Comparison of ENCODE assay signal across 5 worm cellular contexts in the genomic region with DNA sequence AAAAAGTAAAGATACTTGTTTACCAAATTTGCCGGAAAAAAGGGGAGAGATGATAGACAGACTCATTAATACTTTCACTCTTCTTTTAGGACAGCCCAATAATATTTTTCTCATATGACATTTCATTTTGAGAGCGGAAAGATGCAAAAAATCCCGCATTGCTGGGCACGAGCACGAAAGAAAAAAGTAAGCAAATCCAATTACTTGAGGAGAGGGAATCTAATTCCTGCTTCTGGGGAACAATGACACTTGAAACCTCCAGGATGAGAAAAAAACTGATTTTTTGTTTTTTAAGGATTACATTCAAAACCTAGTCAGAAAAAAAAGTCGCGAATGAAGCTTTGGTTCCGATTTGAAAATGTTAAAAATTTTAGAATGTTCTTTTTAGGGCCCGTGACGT.
TF ChIP-seq lines count a peak whose summit lies in the region.

No protein-coding gene starts in this region.

TF ChIP-seq in whole organism, L1 larva, 84 proteins besides CTCF, POLR2A, EP300 and RAD21:
- no peak for TF ChIP-seq skn-1 (tag; optimal IDR thresholded peaks at IDR 0.05; lab: Kevin White, UChicago)
- TF ChIP-seq fkh-8 (tag; optimal IDR thresholded peaks at IDR 0.05; lab: Kevin White, UChicago) = no peak
- TF ChIP-seq hlh-4 (tag; optimal IDR thresholded peaks at IDR 0.05; lab: Kevin White, UChicago) = no peak
- no peak for TF ChIP-seq nhr-84 (tag; optimal IDR thresholded peaks at IDR 0.05; lab: Kevin White, UChicago)
- peak; percentile 83 for TF ChIP-seq fkh-10 (GFP tag; optimal IDR thresholded peaks at IDR 0.05; lab: Kevin White, UChicago)
- no peak for TF ChIP-seq blmp-1 (tag; optimal IDR thresholded peaks at IDR 0.05; lab: Kevin White, UChicago)
- TF ChIP-seq unc-86 (tag; optimal IDR thresholded peaks at IDR 0.05; lab: Kevin White, UChicago) = no peak
- no peak for TF ChIP-seq ceh-82 (tag; optimal IDR thresholded peaks at IDR 0.05; lab: Kevin White, UChicago)
- TF ChIP-seq lin-14 (GFP tag; optimal IDR thresholded peaks at IDR 0.05; lab: Kevin White, UChicago) = peak; percentile 44
- no peak for TF ChIP-seq egl-13 (tag; optimal IDR thresholded peaks at IDR 0.05; lab: Kevin White, UChicago)

TF ChIP-seq in whole organism, L3 larva, 47 proteins besides CTCF, POLR2A, EP300 and RAD21:
- TF ChIP-seq fkh-10 (GFP tag; optimal IDR thresholded peaks at IDR 0.05; lab: Kevin White, UChicago) = peak; percentile 75
- no peak for TF ChIP-seq ceh-82 (tag; optimal IDR thresholded peaks at IDR 0.05; lab: Kevin White, UChicago)

TF ChIP-seq in whole organism, L4 larva, 104 proteins besides CTCF, POLR2A, EP300 and RAD21:
- TF ChIP-seq fkh-10 (GFP tag; optimal IDR thresholded peaks at IDR 0.05; lab: Kevin White, UChicago) (peak; percentile 87), fos-1 (tag; optimal IDR thresholded peaks at IDR 0.05; lab: Kevin White, UChicago) (no peak), nhr-111 (GFP tag; optimal IDR thresholded peaks at IDR 0.05; lab: Kevin White, UChicago) (no peak), ceh-44 (GFP tag; IDR thresholded peaks at IDR 0.05; lab: Robert Waterston, UW) (no peak), ctbp-1 (GFP tag; IDR thresholded peaks at IDR 0.05; lab: Robert Waterston, UW) (0 out of 2 replicates have a peak, but pooled peaks have one; percentile 23), Y48G9A.11 (GFP tag; IDR thresholded peaks at IDR 0.05; lab: Robert Waterston, UW) (no peak), mdl-1 (tag; optimal IDR thresholded peaks at IDR 0.05; lab: Kevin White, UChicago) (no peak), ces-1 (GFP tag; optimal IDR thresholded peaks at IDR 0.05; lab: Kevin White, UChicago) (peak; percentile 44), mxl-3 (GFP tag; optimal IDR thresholded peaks at IDR 0.05; lab: Kevin White, UChicago) (no peak)

TF ChIP-seq in whole organism, late embryonic, 69 proteins besides CTCF, POLR2A, EP300 and RAD21:
- TF ChIP-seq mec-3 (tag; optimal IDR thresholded peaks at IDR 0.05; lab: Kevin White, UChicago; ENCODE audit: borderline replicate concordance) (no peak), pha-4 (tag; optimal IDR thresholded peaks at IDR 0.05; lab: Kevin White, UChicago) (no peak), fkh-6 (tag; optimal IDR thresholded peaks at IDR 0.05; lab: Kevin White, UChicago) (no peak), tbx-2 (tag; optimal IDR thresholded peaks at IDR 0.05; lab: Kevin White, UChicago) (no peak), unc-3 (GFP tag; conservative IDR thresholded peaks at IDR 0.05; lab: Robert Waterston, UW) (no peak), unc-3 (tag; optimal IDR thresholded peaks at IDR 0.05; lab: Kevin White, UChicago) (no peak), unc-42 (tag; optimal IDR thresholded peaks at IDR 0.05; lab: Kevin White, UChicago) (peak; percentile 64), nfya-1 (tag; optimal IDR thresholded peaks at IDR 0.05; lab: Kevin White, UChicago) (no peak), ttx-3 (tag; optimal IDR thresholded peaks at IDR 0.05; lab: Kevin White, UChicago) (no peak)

TF ChIP-seq in whole organism, mixed stage, embryonic, 35 proteins besides CTCF, POLR2A, EP300 and RAD21:
- no peak for TF ChIP-seq sem-2 (GFP tag; optimal IDR thresholded peaks at IDR 0.05; lab: Kevin White, UChicago)
- no peak for TF ChIP-seq lin-13 (tag; optimal IDR thresholded peaks at IDR 0.05; lab: Kevin White, UChicago)
- TF ChIP-seq ces-1 (GFP tag; optimal IDR thresholded peaks at IDR 0.05; lab: Kevin White, UChicago) = peak; percentile 45

Comparison
In these comparisons a context has a peak if more than half of its experiments do, and no peak if none do; other contexts are left out.
1. Of the 29 proteins assayed by ChIP-seq in both whole organism, L4 larva and whole organism, L1 larva: peak only in whole organism, L4 larva: ces-1; only in whole organism, L1 larva: none; in both: fkh-10; in neither: 27.